Worm (Caenorhabditis elegans): ENCODE results near the gene cul-3.

DNA sequence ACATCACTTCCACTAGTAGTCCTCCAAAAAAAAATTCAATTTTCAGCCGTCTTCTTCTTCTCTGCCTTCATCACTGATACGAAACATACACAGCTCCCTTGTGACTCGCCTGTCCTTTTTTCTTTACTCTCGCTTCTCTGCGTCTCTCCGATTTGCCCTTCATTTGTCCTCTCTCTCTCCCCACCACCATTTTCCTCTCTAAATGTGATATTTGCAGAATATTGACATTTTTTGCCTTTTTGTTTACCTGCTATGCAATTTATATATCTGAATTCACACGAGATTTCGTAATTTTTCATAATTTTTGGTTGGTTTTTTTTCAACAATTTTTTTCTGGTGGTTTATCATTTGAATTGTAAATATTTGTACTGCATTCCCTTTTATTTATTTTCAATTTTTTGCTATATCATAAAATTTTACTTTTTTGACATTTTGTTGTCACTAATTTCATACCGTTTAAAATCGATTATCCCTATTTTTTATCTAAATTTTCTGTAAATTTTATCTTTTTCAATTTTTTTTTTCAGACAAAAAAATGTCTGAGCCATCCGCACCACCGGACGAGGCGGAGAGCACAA lies 26.7 kb downstream of the cul-3 start, which contains the start of gene lec-12:
- TF ChIP-seq zag-1 (tag; optimal IDR thresholded peaks at IDR 0.05) (no peak), R02D3.7 (tag; optimal IDR thresholded peaks at IDR 0.05) (no peak), unc-62 (GFP tag; optimal IDR thresholded peaks at IDR 0.05) (no peak), nhr-77 (tag; optimal IDR thresholded peaks at IDR 0.05) (no peak), ama-1 (optimal IDR thresholded peaks at IDR 0.05) (no peak), elt-1 (tag; optimal IDR thresholded peaks at IDR 0.05) (no peak), egl-27 (tag; optimal IDR thresholded peaks at IDR 0.05) (no peak), ceh-16 (tag; optimal IDR thresholded peaks at IDR 0.05) (no peak), fkh-10 (GFP tag; optimal IDR thresholded peaks at IDR 0.05) (no peak), mdl-1 (tag; optimal IDR thresholded peaks at IDR 0.05) (no peak), nhr-12 (tag; optimal IDR thresholded peaks at IDR 0.05) (no peak)

All from whole organism, L3 larva.